Fruit fly (Drosophila melanogaster): ENCODE data around the gene mRpL47.

mRpL47 gene

DNA sequence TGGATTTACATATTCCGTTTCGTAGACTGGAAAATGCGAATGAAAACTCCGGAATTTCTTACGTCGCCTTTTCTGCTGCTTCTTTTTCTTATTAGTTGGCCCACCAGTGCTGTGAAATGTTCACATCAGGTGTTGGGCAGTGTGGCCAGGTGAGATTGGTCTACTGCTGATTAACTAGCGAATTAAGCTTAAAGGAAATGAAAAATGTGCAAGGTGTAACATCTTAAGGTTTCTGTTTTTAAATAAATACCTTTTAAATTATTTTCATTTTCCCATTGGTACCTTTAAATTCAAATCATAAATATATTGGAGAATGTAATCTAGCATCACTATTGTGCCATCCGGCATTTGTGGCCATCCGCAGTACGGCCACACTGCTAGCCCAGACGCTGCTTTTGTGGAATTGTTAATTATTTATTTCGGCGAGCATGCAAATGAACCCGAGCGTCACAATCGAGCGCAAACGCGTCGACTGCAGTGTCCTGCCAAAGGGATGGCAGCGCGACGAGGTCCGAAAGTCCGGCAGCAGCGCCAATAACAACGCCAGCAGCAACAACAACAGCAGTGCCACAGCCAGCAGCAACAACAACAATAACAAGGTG is 43.8 kb upstream of the mRpL47 start, which contains the start of the genes AP-1mu and MBD-like (continued):
- TF ChIP-seq gsb (GFP tag; IDR thresholded peaks at IDR 0.05): no peak
- peak; percentile 71 for TF ChIP-seq CG2712 (tag; optimal IDR thresholded peaks at IDR 0.05)
- peak; percentile 78 for TF ChIP-seq MESR4 (GFP tag; optimal IDR thresholded peaks at IDR 0.05)
- no peak for TF ChIP-seq Tbp (GFP tag; optimal IDR thresholded peaks at IDR 0.05)
- TF ChIP-seq stc (GFP tag; IDR thresholded peaks at IDR 0.05): no peak
- TF ChIP-seq CG4404 (GFP tag; IDR thresholded peaks at IDR 0.05): peak; percentile 73
- no peak for TF ChIP-seq ftz-f1 (GFP tag; optimal IDR thresholded peaks at IDR 0.05)
- TF ChIP-seq chinmo (GFP tag; IDR thresholded peaks at IDR 0.05; ENCODE audit: partially characterized antibody): 0 out of 4 replicates have a peak, but pooled peaks have one; percentile 10

DNA sequence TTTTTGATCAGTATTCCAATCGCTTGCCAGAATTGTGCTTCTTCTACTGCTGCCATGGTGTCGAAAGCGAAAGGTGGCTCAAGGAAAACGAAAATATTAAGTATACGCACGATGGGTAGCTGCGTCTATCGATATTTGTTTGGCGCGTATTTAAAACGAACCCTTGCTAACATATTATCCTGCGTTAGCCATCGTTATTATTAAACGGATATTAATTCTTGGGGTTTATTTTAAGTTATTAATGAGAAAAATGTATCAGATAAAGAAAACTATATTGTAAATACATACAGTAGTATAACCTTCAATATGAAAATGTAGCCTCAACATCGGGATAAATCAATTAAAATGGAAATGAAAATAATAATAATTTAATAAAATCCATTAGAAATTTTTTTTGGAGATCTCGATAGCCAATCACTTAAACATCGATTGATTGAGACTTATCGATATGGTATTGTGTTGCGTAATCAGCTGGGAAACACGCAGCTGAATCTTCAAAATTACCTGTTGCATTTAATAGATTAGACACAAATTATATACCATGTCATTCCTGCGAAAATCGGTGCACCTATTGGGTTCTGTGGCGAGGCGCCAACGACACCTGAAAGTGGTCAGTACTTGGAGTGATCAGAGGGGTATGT is 39.7 kb upstream of the mRpL47 start, which contains the start of the genes CG9386 and BckdhA:
Gene CG9386 (minus strand): TSS at position 75 of the 641 bp plus-strand sequence.
Gene BckdhA (plus strand): TSS at position 452 of the 641 bp plus-strand sequence.
- peak; percentile 52 for TF ChIP-seq CG4328 (GFP tag; optimal IDR thresholded peaks at IDR 0.05)
- peak; percentile 39; the same call in 1 of the 3 replicates for TF ChIP-seq tgo (GFP tag; IDR thresholded peaks at IDR 0.05)
- TF ChIP-seq CG12391 (tag; optimal IDR thresholded peaks at IDR 0.05): peak; percentile 73
- no peak for TF ChIP-seq CG7357 (GFP tag; IDR thresholded peaks at IDR 0.05)
- TF ChIP-seq CG15269 (tag; optimal IDR thresholded peaks at IDR 0.05): no peak
- no peak for TF ChIP-seq CG6683 (GFP tag; optimal IDR thresholded peaks at IDR 0.05)
- TF ChIP-seq CG6272 (GFP tag; IDR thresholded peaks at IDR 0.05): peak; percentile 37; the same call in 1 of the 2 replicates
- 0 out of 2 replicates have a peak, but pooled peaks have one; percentile 26 for TF ChIP-seq ranshi (GFP tag; IDR thresholded peaks at IDR 0.05)
- peak; percentile 6 for TF ChIP-seq sd (tag; optimal IDR thresholded peaks at IDR 0.05)
- peak; percentile 21 for TF ChIP-seq HmgD (GFP tag; optimal IDR thresholded peaks at IDR 0.05)
- TF ChIP-seq Trl (optimal IDR thresholded peaks at IDR 0.05): no peak
- TF ChIP-seq Trl (GFP tag; optimal IDR thresholded peaks at IDR 0.05): peak; percentile 52
- TF ChIP-seq HLH54F (GFP tag; optimal IDR thresholded peaks at IDR 0.05): peak; percentile 60
- peak; percentile 62 for TF ChIP-seq YL-1 (GFP tag; optimal IDR thresholded peaks at IDR 0.05)
- peak; percentile 67 for TF ChIP-seq Meics (GFP tag; optimal IDR thresholded peaks at IDR 0.05)
- TF ChIP-seq fu2 (GFP tag; optimal IDR thresholded peaks at IDR 0.05): peak; percentile 46
- TF ChIP-seq grn (GFP tag; optimal IDR thresholded peaks at IDR 0.05): peak; percentile 57
- TF ChIP-seq unc-4 (GFP tag; IDR thresholded peaks at IDR 0.05; ENCODE audit: partially characterized antibody): peak; percentile 73
- peak; percentile 31 for TF ChIP-seq PHDP (tag; optimal IDR thresholded peaks at IDR 0.05)
- TF ChIP-seq CG42726 (GFP tag; IDR thresholded peaks at IDR 0.05; ENCODE audit: partially characterized antibody): peak; percentile 50; the same call in 1 of the 2 replicates
- peak; percentile 68 for TF ChIP-seq CG13624 (GFP tag; optimal IDR thresholded peaks at IDR 0.05)
- peak; percentile 48; the same call in 1 of the 2 replicates for TF ChIP-seq lmd (GFP tag; IDR thresholded peaks at IDR 0.05)
- peak; percentile 52 for TF ChIP-seq ind (GFP tag; optimal IDR thresholded peaks at IDR 0.05)
- peak; percentile 47; the same call in 1 of the 2 replicates for TF ChIP-seq Ptx1 (GFP tag; IDR thresholded peaks at IDR 0.05)
- no peak for TF ChIP-seq CG3838 (GFP tag; optimal IDR thresholded peaks at IDR 0.05)
- TF ChIP-seq bbx (GFP tag; IDR thresholded peaks at IDR 0.05; ENCODE audit: partially characterized antibody): peak; percentile 41; the same call in 1 of the 2 replicates
- TF ChIP-seq CG14710 (tag; optimal IDR thresholded peaks at IDR 0.05): peak; percentile 66
- no peak for TF ChIP-seq CG3847 (GFP tag; IDR thresholded peaks at IDR 0.05)
- peak; percentile 61; the same call in 2 of the 4 replicates for TF ChIP-seq Gug (GFP tag; IDR thresholded peaks at IDR 0.05)
- TF ChIP-seq Dref (GFP tag; IDR thresholded peaks at IDR 0.05): peak; percentile 70
- TF ChIP-seq sqz (GFP tag; optimal IDR thresholded peaks at IDR 0.05): no peak
- peak; percentile 63 for TF ChIP-seq NfI (GFP tag; optimal IDR thresholded peaks at IDR 0.05)
- TF ChIP-seq CG7839 (tag; optimal IDR thresholded peaks at IDR 0.05): peak; percentile 59
- TF ChIP-seq Sry-β (GFP tag; optimal IDR thresholded peaks at IDR 0.05): peak; percentile 33
- peak; percentile 65 for TF ChIP-seq CG9609 (GFP tag; optimal IDR thresholded peaks at IDR 0.05)
- TF ChIP-seq CG9437 (GFP tag; optimal IDR thresholded peaks at IDR 0.05): peak; percentile 77
- TF ChIP-seq CG13424 (tag; optimal IDR thresholded peaks at IDR 0.05): peak; percentile 58
- TF ChIP-seq Max (GFP tag; optimal IDR thresholded peaks at IDR 0.05): peak; percentile 60
- TF ChIP-seq Sry-δ (GFP tag; optimal IDR thresholded peaks at IDR 0.05): peak; percentile 71
- peak; percentile 14 for TF ChIP-seq CG4820 (GFP tag; optimal IDR thresholded peaks at IDR 0.05)
